Worm (Caenorhabditis elegans) whole organism, L2 larva: ENCODE measurements around the gene lig-1.

ENCODE experiments used
- ZK546.5 ChIP-seq: sonication (generic microtip); optimal IDR thresholded peaks from 2 replicates; lab custom pipeline; 2017; ENCODE audit warnings: missing biosample characterization, missing genetic modification characterization
- alr-1 ChIP-seq: fragments of 150-350 bp; optimal IDR thresholded peaks from 2 replicates; lab custom pipeline; 2014; ENCODE audit warnings: missing biosample characterization, missing genetic modification characterization
- ama-1 ChIP-seq: fragments of 150-350 bp; optimal IDR thresholded peaks from 2 replicates; lab custom pipeline; 2018; ENCODE audit warnings: inconsistent platforms
- dmd-4 ChIP-seq: sonication (generic microtip); optimal IDR thresholded peaks from 2 replicates; lab custom pipeline; 2017; ENCODE audit warnings: missing biosample characterization, missing genetic modification characterization
- egl-27 ChIP-seq: sonication (generic microtip); optimal IDR thresholded peaks from 3 replicates; lab custom pipeline; 2017; ENCODE audit warnings: missing biosample characterization, missing genetic modification reagents, missing genetic modification characterization
- lin-11 ChIP-seq: fragments of 150-350 bp; sonication (generic microtip); optimal IDR thresholded peaks from 2 replicates; lab custom pipeline; 2014; ENCODE audit warnings: missing biosample characterization, missing genetic modification characterization, inconsistent platforms, mixed read lengths
- mab-5 ChIP-seq: fragments of 150-350 bp; optimal IDR thresholded peaks from 2 replicates; lab custom pipeline; 2014; ENCODE audit warnings: missing biosample characterization, missing genetic modification characterization
- mbf-1 ChIP-seq: sonication (generic microtip); optimal IDR thresholded peaks from 2 replicates; lab custom pipeline; 2017; ENCODE audit warnings: missing biosample characterization, missing genetic modification characterization
- nhr-12 ChIP-seq: fragments of 150-350 bp; optimal IDR thresholded peaks from 2 replicates; lab custom pipeline; 2014; ENCODE audit warnings: missing biosample characterization, missing genetic modification characterization
- nhr-23 ChIP-seq: fragments of 150-350 bp; optimal IDR thresholded peaks from 2 replicates; lab custom pipeline; 2014; ENCODE audit warnings: missing biosample characterization, missing genetic modification reagents, missing genetic modification characterization
- nhr-237 ChIP-seq: fragments of 150-350 bp; optimal IDR thresholded peaks from 2 replicates; lab custom pipeline; 2014; ENCODE audit warnings: missing biosample characterization, missing genetic modification characterization
- peb-1 ChIP-seq: fragments of 150-350 bp; optimal IDR thresholded peaks from 2 replicates; lab custom pipeline; 2014; ENCODE audit warnings: missing biosample characterization, missing genetic modification characterization
- sma-9 ChIP-seq, 2 experiments: fragments of 150-350 bp in 1 of 2; sonication (generic microtip) in 1 of 2; optimal IDR thresholded peaks; 2 replicates each; lab custom pipeline; 2014 to 2016; ENCODE audit warnings: missing genetic modification characterization in 2 of 2, mild to moderate bottlenecking in 1 of 2, missing biosample characterization in 1 of 2, missing compliant biosample characterization in 1 of 2, missing genetic modification reagents in 1 of 2, moderate library complexity in 1 of 2

DNA sequence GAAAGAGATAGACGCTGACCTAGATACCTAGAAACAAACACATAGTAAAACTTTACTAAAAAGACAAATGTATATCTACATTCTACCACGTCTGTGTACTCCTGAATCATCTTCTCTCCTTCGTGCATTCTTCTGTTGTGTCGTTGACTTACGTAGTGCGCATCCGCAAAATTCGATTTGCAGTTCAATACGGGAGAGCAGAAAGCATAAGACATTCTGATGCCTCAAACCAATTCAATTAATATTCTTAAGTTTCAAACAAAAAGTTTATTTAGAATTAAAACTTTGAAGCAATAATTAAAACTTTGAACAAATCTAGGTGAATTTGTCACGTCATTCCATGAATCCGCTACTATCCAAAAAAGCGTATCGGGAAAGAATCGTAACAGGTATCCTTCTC, 2.9 kb downstream of the lig-1 start:
- TF ChIP-seq ZK546.5 (no peak), dmd-4 (tag; lab: Kevin White, UChicago) (no peak), nhr-237 (tag; lab: Kevin White, UChicago) (no peak), egl-27 (tag; lab: Kevin White, UChicago) (no peak), mbf-1 (tag; lab: Kevin White, UChicago) (no peak), nhr-12 (tag; lab: Kevin White, UChicago) (no peak), sma-9 (GFP tag; optimal IDR thresholded peaks at IDR 0.05; lab: Kevin White, UChicago) (no peak), sma-9 (tag; optimal IDR thresholded peaks at IDR 0.05; lab: Kevin White, UChicago) (no peak), ama-1 (no peak), peb-1 (tag; lab: Kevin White, UChicago) (no peak), mab-5 (tag; lab: Kevin White, UChicago) (no peak), alr-1 (tag; lab: Kevin White, UChicago) (no peak), lin-11 (no peak), nhr-23 (tag; lab: Kevin White, UChicago) (no peak)
